Fruit fly (Drosophila melanogaster): ENCODE measurements around the gene CG13801.

dm6 chr3L:2407271-2407670, 46.9 kb downstream of the CG13801 start:
- TF ChIP-seq CG12768 (GFP tag; optimal IDR thresholded peaks at IDR 0.05) (no peak), Clk (GFP tag; optimal IDR thresholded peaks at IDR 0.05) (no peak), ovo (GFP tag; optimal IDR thresholded peaks at IDR 0.05) (no peak), CG5204 (GFP tag; optimal IDR thresholded peaks at IDR 0.05) (no peak), bab1 (GFP tag; optimal IDR thresholded peaks at IDR 0.05) (no peak), Hr96 (GFP tag; optimal IDR thresholded peaks at IDR 0.05) (no peak)

All from whole organism, adult.